Fruit fly (Drosophila melanogaster) whole organism, wandering third instar larva: ENCODE results near the gene Bx.

Experiments
- Abd-B ChIP-seq: fragments of >200 bp; optimal IDR thresholded peaks from 2 replicates; lab custom pipeline; 2017; ENCODE audit warnings: missing biosample characterization, missing genetic modification characterization
- CG32264 ChIP-seq: fragments of 200-800 bp; sonication (Bioruptor generic); optimal IDR thresholded peaks from 2 replicates; lab custom pipeline; 2016; ENCODE audit warnings: missing biosample characterization, missing genetic modification characterization
- CG9705 ChIP-seq: fragments of 200-800 bp; sonication (Bioruptor generic); optimal IDR thresholded peaks from 2 replicates; lab custom pipeline; 2018; ENCODE audit warnings: missing biosample characterization, mild to moderate bottlenecking, missing genetic modification characterization
- CrebA ChIP-seq: fragments of 200-800 bp; sonication (Bioruptor generic); optimal IDR thresholded peaks from 2 replicates; lab custom pipeline; 2016; ENCODE audit warnings: missing biosample characterization, mild to moderate bottlenecking, missing genetic modification characterization, borderline replicate concordance
- GATAd ChIP-seq: sonication (Bioruptor generic); optimal IDR thresholded peaks from 2 replicates; lab custom pipeline; 2016; ENCODE audit warnings: missing biosample characterization, missing genetic modification characterization
- Hr83 ChIP-seq: fragments of 200-300 bp; sonication (Bioruptor generic); optimal IDR thresholded peaks from 2 replicates; lab custom pipeline; 2016; ENCODE audit warnings: missing biosample characterization, mild to moderate bottlenecking, missing genetic modification characterization, moderate library complexity; ENCODE audit not compliant: poor library complexity, severe bottlenecking
- Mio ChIP-seq: sonication (Bioruptor generic); optimal IDR thresholded peaks from 2 replicates; lab custom pipeline; 2016; ENCODE audit warnings: missing biosample characterization, missing genetic modification characterization
- OdsH ChIP-seq: fragments of 200-800 bp; sonication (Bioruptor generic); optimal IDR thresholded peaks from 2 replicates; lab custom pipeline; 2016; ENCODE audit warnings: missing biosample characterization, mild to moderate bottlenecking, missing genetic modification characterization
- Vsx2 ChIP-seq: fragments of 200-300, 225-300 bp; sonication (Bioruptor generic); optimal IDR thresholded peaks from 2 replicates; lab custom pipeline; 2018; ENCODE audit warnings: missing biosample characterization, missing genetic modification characterization; ENCODE audit not compliant: partially characterized antibody
- h ChIP-seq: fragments of 200-800 bp; sonication (Bioruptor generic); optimal IDR thresholded peaks from 3 replicates; lab custom pipeline; 2016; ENCODE audit warnings: missing biosample characterization, mild to moderate bottlenecking, missing genetic modification characterization
- lola ChIP-seq: fragments of >200 bp; optimal IDR thresholded peaks from 2 replicates; lab custom pipeline; 2017; ENCODE audit warnings: missing biosample characterization, missing genetic modification characterization
- psq ChIP-seq: fragments of 200-800 bp; sonication (Bioruptor generic); optimal IDR thresholded peaks from 3 replicates; lab custom pipeline; 2017; ENCODE audit warnings: missing biosample characterization, mild to moderate bottlenecking, missing genetic modification characterization, moderate library complexity
- rgr ChIP-seq: fragments of 200-800 bp; sonication (Bioruptor generic); optimal IDR thresholded peaks from 3 replicates; lab custom pipeline; 2016; ENCODE audit warnings: missing biosample characterization, mild to moderate bottlenecking, missing genetic modification characterization
- usp ChIP-seq: fragments of >200 bp; optimal IDR thresholded peaks from 2 replicates; lab custom pipeline; 2017; ENCODE audit warnings: missing biosample characterization, missing genetic modification characterization

- TF ChIP-seq CrebA, result no peak
- TF ChIP-seq Abd-B (GFP tag; lab: Kevin White, UChicago), result no peak
- no peak for TF ChIP-seq usp
- TF ChIP-seq GATAd (GFP tag; lab: Kevin White, UChicago), result no peak
- TF ChIP-seq CG9705 (GFP tag; lab: Kevin White, UChicago), result no peak
- TF ChIP-seq Mio (GFP tag; lab: Kevin White, UChicago), result no peak
- TF ChIP-seq CG32264, result no peak
- no peak for TF ChIP-seq psq
- TF ChIP-seq rgr, result no peak
- TF ChIP-seq Hr83 (GFP tag; lab: Kevin White, UChicago), result no peak
- no peak for TF ChIP-seq Vsx2
- TF ChIP-seq OdsH (GFP tag; lab: Kevin White, UChicago), result no peak
- TF ChIP-seq lola (GFP tag; lab: Kevin White, UChicago), result no peak
- TF ChIP-seq h, result no peak
Measured at dm6 chrX:18575151-18575550, 59.9 kb downstream of the Bx start.
